Fruit fly (Drosophila melanogaster) whole organism, larva: ENCODE data around the gene Syx5.

Source experiments
- noc ChIP-seq: fragments of 200-800 bp; sonication (Bioruptor generic); optimal IDR thresholded peaks from 3 replicates; lab custom pipeline; 2019; ENCODE audit warnings: missing biosample characterization, mild to moderate bottlenecking, missing genetic modification characterization, moderate library complexity

Syx5 gene

DNA sequence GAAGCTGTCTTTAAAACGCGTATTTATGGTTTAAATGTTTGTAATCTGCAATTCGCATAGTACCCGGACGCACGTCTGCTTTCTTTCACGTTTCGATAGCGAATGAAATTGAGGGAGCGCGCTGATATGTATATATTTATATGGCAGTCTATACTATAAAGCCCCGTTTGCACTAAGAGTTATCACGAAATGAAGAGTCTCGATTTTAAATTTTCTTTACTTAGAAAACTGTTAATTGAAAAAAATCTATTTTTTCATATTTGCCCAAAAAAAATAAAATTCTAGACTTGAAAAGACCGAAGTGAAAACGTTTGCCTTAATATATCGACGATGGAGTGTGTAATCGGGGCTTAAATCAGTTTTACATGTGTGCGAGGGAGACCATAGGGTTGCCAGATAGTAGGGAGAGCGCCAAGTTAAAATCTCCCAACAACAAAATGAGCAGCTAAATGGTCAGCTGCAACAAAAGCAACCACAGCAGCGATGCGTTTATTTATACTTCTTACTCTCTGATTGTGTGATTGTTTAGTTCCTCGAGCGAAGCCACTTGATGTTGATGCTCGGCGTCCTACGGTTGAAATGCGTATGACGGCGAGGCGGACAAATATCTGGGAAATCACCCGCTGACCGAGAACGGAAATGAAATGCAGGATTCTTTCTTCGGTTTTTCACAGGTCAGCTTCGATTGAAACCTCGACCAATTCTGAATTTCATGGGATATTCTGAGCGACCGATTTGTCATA lies 18.5 kb downstream of the Syx5 start, which contains the start of gene cact:
cact (minus strand) TSS at position 693 of the 743 bp plus-strand sequence.
- TF ChIP-seq noc: peak; percentile 96

dm6 chr2L:16326892-16327291 lies 19.7 kb downstream of the Syx5 start, which contains the start of gene CG4278:
CG4278 (plus strand) TSS chr2L:16327069.
- no peak for TF ChIP-seq noc

DNA sequence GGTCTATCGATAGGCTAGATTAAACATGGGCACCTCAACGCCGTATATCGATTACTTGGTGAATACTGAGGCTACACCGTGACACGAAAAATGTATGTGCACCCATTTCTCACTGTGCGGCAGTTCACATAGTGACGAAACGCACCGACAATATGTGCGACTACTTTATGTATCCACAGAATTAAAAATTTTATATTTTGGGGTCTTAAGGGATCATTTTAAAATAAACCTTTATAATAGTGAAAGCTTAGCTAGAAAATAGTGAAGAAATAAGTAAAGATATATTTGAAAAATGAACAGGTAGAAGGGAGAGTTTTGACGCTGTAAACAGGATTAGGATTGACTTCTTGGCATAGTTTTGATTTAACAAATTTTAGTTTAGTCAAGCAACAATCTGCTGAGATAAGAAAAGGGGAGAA lies 22.0 kb downstream of the Syx5 start, which contains the start of gene mRpL4:
mRpL4 (minus strand) TSS at position 31 of the 419 bp plus-strand sequence.
- TF ChIP-seq noc: no peak

dm6 chr2L:16329625-16330024 lies 22.5 kb downstream of the Syx5 start, which contains the start of gene CG4440:
CG4440 (plus strand) TSS chr2L:16329925.
- no peak for TF ChIP-seq noc

- no peak for TF ChIP-seq noc
Observed at dm6 chr2L:16337785-16338184, 30.6 kb downstream of the Syx5 start, which contains the start of gene CG31817. CG31817 (minus strand) TSS chr2L:16337885.

DNA sequence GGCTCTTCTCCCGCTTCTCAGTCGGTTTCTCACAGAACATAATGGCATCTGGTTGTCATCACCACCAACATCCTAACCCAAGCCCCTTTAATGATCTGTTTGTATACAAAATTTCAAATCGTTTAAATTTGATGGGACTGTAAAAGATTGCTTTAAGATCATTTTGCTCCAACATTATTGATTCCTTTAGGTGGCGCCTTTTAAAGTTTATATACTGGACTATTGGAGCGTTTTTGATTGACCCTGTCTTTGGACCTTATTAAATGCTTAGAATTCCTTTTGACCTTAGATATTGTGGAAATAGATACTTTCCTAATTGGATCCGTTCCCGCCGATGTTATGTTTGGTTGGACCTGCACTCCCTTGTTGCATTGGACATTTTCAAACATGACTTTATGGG lies 33.1 kb downstream of the Syx5 start, which contains the start of gene CG42266:
CG42266 (minus strand) TSS at position 101 of the 400 bp plus-strand sequence.
- no peak for TF ChIP-seq noc

DNA sequence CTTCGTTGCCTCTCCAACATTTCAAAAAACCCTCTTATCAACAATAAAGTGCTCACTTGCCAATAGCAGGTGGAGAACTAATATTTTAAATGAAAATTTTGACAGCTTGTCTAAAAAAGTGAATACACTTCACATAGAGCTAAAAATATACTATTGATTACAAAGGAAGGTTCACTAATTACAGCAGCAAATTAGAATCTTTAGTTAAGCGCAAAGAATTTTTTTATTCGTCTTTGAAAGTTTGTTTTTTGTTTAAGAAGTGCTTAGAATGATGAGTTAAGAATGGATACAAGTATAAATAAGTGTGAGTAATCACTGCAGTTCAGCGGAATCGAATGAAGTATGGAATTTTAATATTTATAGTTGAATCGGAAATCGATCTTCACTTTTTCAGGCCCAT lies 35.1 kb downstream of the Syx5 start, which contains the start of gene CG44405:
CG44405 (minus strand) TSS at position 101 of the 400 bp plus-strand sequence.
- TF ChIP-seq noc: no peak

- TF ChIP-seq noc: no peak
Observed at dm6 chr2L:16350160-16350633, 43.1 kb downstream of the Syx5 start.

dm6 chr2L:16350742-16351568 lies 43.8 kb downstream of the Syx5 start:
- peak; percentile 99 for TF ChIP-seq noc

dm6 chr2L:16351805-16352584 lies 44.8 kb downstream of the Syx5 start:
- TF ChIP-seq noc: no peak

dm6 chr2L:16352585-16353580 lies 45.7 kb downstream of the Syx5 start, which contains the start of the genes Hyls1, chif and CG4455:
Hyls1 (minus strand) TSS chr2L:16352628.
chif (minus strand) TSS chr2L:16352628.
CG4455 (plus strand) TSS chr2L:16352934.
- TF ChIP-seq noc: peak; percentile 57

DNA sequence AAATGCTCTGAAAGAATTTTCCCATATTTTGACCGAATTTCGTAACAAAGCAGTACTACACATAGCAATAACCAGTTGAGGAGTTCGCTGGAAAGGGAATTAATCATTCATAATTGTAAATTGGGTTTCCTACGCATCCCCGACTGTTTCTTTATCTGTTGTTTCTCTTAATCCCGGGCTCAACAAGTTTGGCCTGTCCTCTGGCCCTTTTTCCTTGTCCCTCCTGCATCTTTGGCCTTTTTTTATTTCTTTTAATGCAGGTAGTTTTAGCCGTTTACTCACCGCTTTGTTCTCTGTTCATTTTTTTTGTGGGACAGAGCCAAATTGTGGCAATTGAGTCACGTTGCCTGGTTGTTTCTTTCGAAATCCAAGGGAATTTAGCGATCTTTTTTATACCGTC lies 46.6 kb downstream of the Syx5 start:
- no peak for TF ChIP-seq noc

dm6 chr2L:16356249-16357025 lies 49.3 kb downstream of the Syx5 start, which contains the start of gene CaBP1:
CaBP1 (minus strand) TSS chr2L:16356735.
- no peak for TF ChIP-seq noc

dm6 chr2L:16357865-16358264 lies 50.7 kb downstream of the Syx5 start:
- TF ChIP-seq noc: no peak
